Fruit fly (Drosophila melanogaster) whole organism, embryonic: Measurements from ENCODE around the gene CG4661.

Source experiments
- CG13894 ChIP-seq: fragments of 200-800 bp; sonication (Bioruptor generic); optimal IDR thresholded peaks from 3 replicates; lab custom pipeline; 2018; ENCODE audit warnings: missing biosample characterization, mild to moderate bottlenecking, missing genetic modification characterization, moderate library complexity
- CG2199 ChIP-seq: fragments of 200-800 bp; sonication (Bioruptor generic); IDR thresholded peaks from 3 replicates; pipeline ENCODE4 v1.3.6; 2022; ENCODE audit warnings: missing biosample characterization, missing genetic modification characterization
- CG3065 ChIP-seq: fragments of 200-800 bp; sonication (Bioruptor generic); optimal IDR thresholded peaks from 2 replicates; lab custom pipeline; 2016; ENCODE audit warnings: missing biosample characterization, missing genetic modification characterization
- abd-A ChIP-seq: fragments of 200-800 bp; sonication (Bioruptor generic); optimal IDR thresholded peaks from 3 replicates; lab custom pipeline; 2019; ENCODE audit warnings: missing biosample characterization, mild to moderate bottlenecking, missing genetic modification characterization, moderate library complexity
- psq ChIP-seq: fragments of 200-800 bp; sonication (Bioruptor generic); optimal IDR thresholded peaks from 2 replicates; lab custom pipeline; 2017; ENCODE audit warnings: missing biosample characterization, missing genetic modification characterization
- tgo ChIP-seq: fragments of 200-800 bp; sonication (Bioruptor generic); IDR thresholded peaks from 3 replicates; pipeline ENCODE4 v1.3.6; 2022; ENCODE audit warnings: missing biosample characterization, missing genetic modification characterization
- usp ChIP-seq: fragments of >200 bp; optimal IDR thresholded peaks from 2 replicates; lab custom pipeline; 2017; ENCODE audit warnings: missing biosample characterization, missing genetic modification characterization

DNA sequence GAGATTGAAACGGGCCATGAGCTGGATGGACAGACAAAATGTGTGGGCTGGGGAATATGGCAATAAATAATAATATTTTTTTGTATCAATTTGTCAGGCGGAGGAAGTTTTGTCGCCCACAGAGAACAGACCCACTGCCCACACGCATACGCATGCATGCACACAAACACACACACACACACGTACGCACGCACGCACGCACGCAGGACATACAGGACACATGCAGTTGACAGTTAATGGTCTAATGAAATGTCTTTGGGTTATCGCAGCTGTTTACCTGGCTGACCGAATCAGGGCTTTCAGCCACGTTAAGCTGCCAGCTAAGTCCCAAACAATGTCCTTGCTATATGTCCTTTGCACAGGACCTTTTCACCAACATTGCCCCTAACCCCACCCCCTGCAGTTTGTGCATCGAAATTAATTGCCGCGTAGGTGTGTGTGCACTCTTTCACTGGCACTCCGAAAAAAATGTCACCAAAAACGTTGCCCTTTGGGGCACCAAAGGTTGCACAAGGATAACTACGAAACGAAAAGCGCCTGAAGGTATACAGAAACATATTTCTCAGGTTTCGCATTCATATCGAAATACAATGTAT, 15.6 kb downstream of the CG4661 start:
- TF ChIP-seq psq (no peak), tgo (GFP tag; lab: Robert Waterston, UW) (no peak), abd-A (no peak), CG3065 (GFP tag; lab: Kevin White, UChicago) (no peak), CG13894 (no peak), CG2199 (no peak), usp (no peak)
